Worm (Caenorhabditis elegans) whole organism, midembryonic: ENCODE data around the gene C06E4.1.
"Not testable (repeated sequence)": the region's sequence is repeated elsewhere in the genome, so short reads cannot be mapped to it uniquely, and the experiment has no call there.

ENCODE experiments used
- T22C8.4 ChIP-seq: fragments of 200-800 bp; sonication (Bioruptor generic); IDR thresholded peaks from 2 replicates; pipeline ENCODE4 v1.3.6; 2022; ENCODE audit warnings: missing genetic modification characterization, missing compliant biosample characterization
- cog-1 ChIP-seq: sonication (generic microtip); optimal IDR thresholded peaks from 2 replicates; lab custom pipeline; 2016; ENCODE audit warnings: missing genetic modification characterization, missing compliant biosample characterization
- flt-1 ChIP-seq: fragments of 200-800 bp; sonication (Bioruptor generic); IDR thresholded peaks from 2 replicates; pipeline ENCODE4 v1.3.6; 2022; ENCODE audit warnings: missing genetic modification characterization, missing compliant biosample characterization
- klf-2 ChIP-seq: fragments of 200-800 bp; sonication (Bioruptor generic); conservative IDR thresholded peaks from 2 replicates; pipeline ENCODE4 v1.3.6; 2022; ENCODE audit warnings: missing genetic modification reagents, missing genetic modification characterization, missing compliant biosample characterization
- med-1 ChIP-seq: sonication (generic microtip); optimal IDR thresholded peaks from 2 replicates; lab custom pipeline; 2017; ENCODE audit warnings: missing genetic modification characterization, mild to moderate bottlenecking, missing compliant biosample characterization, antibody characterized with exemption, missing genetic modification reagents; ENCODE audit not compliant: insufficient read depth
- ref-1 ChIP-seq: fragments of 200-800 bp; sonication (Bioruptor generic); conservative IDR thresholded peaks from 2 replicates; pipeline ENCODE4 v1.3.6; 2022; ENCODE audit warnings: missing genetic modification reagents, missing genetic modification characterization, missing compliant biosample characterization
- tab-1 ChIP-seq: fragments of 200-800 bp; sonication (Bioruptor generic); IDR thresholded peaks from 2 replicates; pipeline ENCODE4 v1.3.6; 2022; ENCODE audit warnings: missing genetic modification characterization, missing compliant biosample characterization
- ztf-23 ChIP-seq: fragments of 200-800 bp; sonication (Bioruptor generic); IDR thresholded peaks from 2 replicates; pipeline ENCODE4 v1.3.6; 2022; ENCODE audit warnings: missing genetic modification reagents, missing genetic modification characterization, missing compliant biosample characterization
- ztf-29 ChIP-seq: fragments of 200-800 bp; sonication (Bioruptor generic); IDR thresholded peaks from 2 replicates; pipeline ENCODE4 v1.3.6; 2022; ENCODE audit warnings: missing genetic modification reagents, missing genetic modification characterization, missing compliant biosample characterization

The C06E4.1 gene

ce11 chrIV:7245592-7245991 lies 37.5 kb upstream of the C06E4.1 start:
- TF ChIP-seq klf-2 (GFP tag; lab: Robert Waterston, UW) = no peak
- no peak for TF ChIP-seq ztf-29 (GFP tag; lab: Robert Waterston, UW)
- TF ChIP-seq med-1 = no peak
- TF ChIP-seq flt-1 (GFP tag; lab: Robert Waterston, UW) = no peak

- TF ChIP-seq tab-1 = no peak
- TF ChIP-seq ztf-29 (GFP tag; lab: Robert Waterston, UW) = no peak
- TF ChIP-seq med-1 = no peak
- no peak for TF ChIP-seq flt-1 (GFP tag; lab: Robert Waterston, UW)
- no peak for TF ChIP-seq cog-1
- TF ChIP-seq T22C8.4 = no peak
- no peak for TF ChIP-seq ref-1 (GFP tag; lab: Robert Waterston, UW)
- TF ChIP-seq klf-2 (GFP tag; lab: Robert Waterston, UW) = no peak
- no peak for TF ChIP-seq ztf-23 (GFP tag; lab: Robert Waterston, UW)
Measured at ce11 chrIV:7246553-7246952, 36.5 kb upstream of the C06E4.1 start, which contains the start of gene col-114. TSS of gene col-114 (minus strand) at chrIV:7246653.

- not testable (repeated sequence) for TF ChIP-seq klf-2 (GFP tag; lab: Robert Waterston, UW); ztf-29 (GFP tag; lab: Robert Waterston, UW); med-1
Measured at ce11 chrIV:7247243-7247642, 35.8 kb upstream of the C06E4.1 start, which contains the start of gene D2024.1. TSS of gene D2024.1 (plus strand) at chrIV:7247543.

- TF ChIP-seq cog-1 = no peak
- TF ChIP-seq ref-1 (GFP tag; lab: Robert Waterston, UW) = no peak
- no peak for TF ChIP-seq tab-1
- no peak for TF ChIP-seq T22C8.4
- TF ChIP-seq ztf-29 (GFP tag; lab: Robert Waterston, UW) = no peak
- no peak for TF ChIP-seq klf-2 (GFP tag; lab: Robert Waterston, UW)
- TF ChIP-seq ztf-23 (GFP tag; lab: Robert Waterston, UW) = no peak
- no peak for TF ChIP-seq flt-1 (GFP tag; lab: Robert Waterston, UW)
- TF ChIP-seq med-1 = no peak
Measured at ce11 chrIV:7250158-7250557, 32.9 kb upstream of the C06E4.1 start, which contains the start of gene D2024.18. TSS of gene D2024.18 (plus strand) at chrIV:7250458.

DNA sequence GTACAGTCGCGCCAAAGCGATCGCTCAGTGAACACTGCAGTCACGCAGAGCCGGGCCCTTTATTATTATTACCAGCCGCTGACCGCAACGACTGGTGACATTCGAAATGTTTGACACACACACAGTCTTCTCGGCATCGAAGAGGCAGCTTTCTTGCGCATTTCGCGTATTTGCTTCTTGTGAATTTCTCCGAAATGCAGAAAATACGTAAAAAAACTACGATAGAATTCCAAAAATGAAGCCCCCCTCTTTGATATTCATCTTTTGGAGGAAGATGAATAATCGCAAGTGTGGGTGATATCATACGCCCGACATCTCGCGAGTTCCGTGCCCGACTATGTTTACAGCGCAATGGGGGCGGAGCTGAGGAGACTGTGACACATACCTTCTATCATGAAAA lies 29.8 kb upstream of the C06E4.1 start:
- TF ChIP-seq ztf-23 (GFP tag; lab: Robert Waterston, UW) = no peak
- TF ChIP-seq T22C8.4 = no peak
- TF ChIP-seq med-1 = no peak
- no peak for TF ChIP-seq ref-1 (GFP tag; lab: Robert Waterston, UW)
- no peak for TF ChIP-seq tab-1
- TF ChIP-seq cog-1 = no peak

DNA sequence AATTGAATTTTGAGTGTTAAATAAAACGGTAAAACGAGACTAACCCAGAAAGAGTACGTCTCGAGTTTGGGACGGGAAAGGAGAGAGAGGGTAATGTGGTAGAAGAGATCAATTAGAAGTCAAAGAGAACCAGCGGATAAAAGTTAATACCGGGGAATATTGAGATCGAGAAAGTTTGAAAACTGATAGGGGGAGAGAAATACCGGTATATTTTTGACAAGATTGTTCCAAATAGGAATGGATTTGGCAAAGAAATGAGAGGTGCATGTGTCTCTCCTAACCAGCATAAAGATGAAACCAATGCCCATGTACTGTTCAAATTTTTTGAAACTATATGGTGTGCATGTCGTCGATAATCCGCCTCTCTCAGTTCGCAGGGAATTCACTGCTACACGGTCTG lies 28.4 kb upstream of the C06E4.1 start, which contains the start of gene C06E4.5:
Gene C06E4.5 (plus strand): TSS at position 301 of the 400 bp plus-strand sequence.
- TF ChIP-seq klf-2 (GFP tag; lab: Robert Waterston, UW); med-1; ztf-29 (GFP tag; lab: Robert Waterston, UW): not testable (repeated sequence)

ce11 chrIV:7258253-7258652 lies 24.8 kb upstream of the C06E4.1 start, which contains the start of gene C06E4.6:
TSS of gene C06E4.6 (minus strand) at chrIV:7258303.
- TF ChIP-seq cog-1 (no peak), med-1 (no peak), ztf-29 (GFP tag; lab: Robert Waterston, UW) (no peak), klf-2 (GFP tag; lab: Robert Waterston, UW) (no peak), flt-1 (GFP tag; lab: Robert Waterston, UW) (no peak), ztf-23 (GFP tag; lab: Robert Waterston, UW) (no peak), T22C8.4 (no peak), tab-1 (no peak), ref-1 (GFP tag; lab: Robert Waterston, UW) (no peak)

DNA sequence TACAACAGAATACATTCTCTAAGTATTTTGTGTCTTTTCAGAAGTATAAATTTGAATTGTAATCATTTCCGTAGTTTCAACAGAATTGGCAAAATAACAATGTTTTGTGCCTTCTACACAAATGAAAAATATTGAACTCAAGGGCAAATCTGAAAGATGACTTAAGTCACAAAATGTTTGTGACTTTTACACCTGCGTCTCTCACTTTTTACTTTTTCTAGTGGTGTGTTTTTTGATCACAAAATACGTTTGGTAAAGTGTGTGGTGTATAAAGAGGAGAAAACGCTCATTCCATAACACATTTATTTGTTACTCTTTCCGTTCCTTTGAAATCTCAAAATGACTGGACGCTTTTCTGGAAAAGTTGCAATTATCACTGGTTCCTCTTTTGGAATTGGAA lies 22.5 kb upstream of the C06E4.1 start, which contains the start of gene C06E4.3:
Gene C06E4.3 (plus strand): TSS at position 289 of the 400 bp plus-strand sequence.
- TF ChIP-seq T22C8.4 = no peak
- TF ChIP-seq cog-1 = no peak

DNA sequence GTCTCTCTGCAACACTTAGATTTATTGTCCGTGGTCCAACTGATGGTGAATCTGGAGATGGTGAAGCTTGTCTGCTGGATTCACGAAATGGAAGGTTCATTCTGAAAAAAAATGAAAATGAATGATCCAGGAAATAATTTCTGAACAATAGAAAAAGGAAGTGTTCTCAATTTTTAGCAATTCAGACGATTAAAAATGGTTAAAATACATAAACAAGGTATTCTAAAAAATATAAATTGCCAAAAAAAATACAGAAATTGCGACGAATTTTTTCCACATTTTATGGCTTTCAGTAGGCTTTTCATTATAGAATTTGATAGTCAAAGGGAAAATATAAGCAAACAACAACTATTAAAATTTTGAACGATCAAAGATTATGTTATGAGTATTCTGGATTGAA lies 19.9 kb upstream of the C06E4.1 start, which contains the start of gene glb-2:
Gene glb-2 (minus strand): TSS at position 101 of the 400 bp plus-strand sequence.
- no peak for TF ChIP-seq ztf-23 (GFP tag; lab: Robert Waterston, UW)
- TF ChIP-seq klf-2 (GFP tag; lab: Robert Waterston, UW) = no peak
- no peak for TF ChIP-seq tab-1
- no peak for TF ChIP-seq ztf-29 (GFP tag; lab: Robert Waterston, UW)
- TF ChIP-seq med-1 = no peak
- no peak for TF ChIP-seq T22C8.4
- TF ChIP-seq flt-1 (GFP tag; lab: Robert Waterston, UW) = no peak
- no peak for TF ChIP-seq cog-1
- TF ChIP-seq ref-1 (GFP tag; lab: Robert Waterston, UW) = no peak

DNA sequence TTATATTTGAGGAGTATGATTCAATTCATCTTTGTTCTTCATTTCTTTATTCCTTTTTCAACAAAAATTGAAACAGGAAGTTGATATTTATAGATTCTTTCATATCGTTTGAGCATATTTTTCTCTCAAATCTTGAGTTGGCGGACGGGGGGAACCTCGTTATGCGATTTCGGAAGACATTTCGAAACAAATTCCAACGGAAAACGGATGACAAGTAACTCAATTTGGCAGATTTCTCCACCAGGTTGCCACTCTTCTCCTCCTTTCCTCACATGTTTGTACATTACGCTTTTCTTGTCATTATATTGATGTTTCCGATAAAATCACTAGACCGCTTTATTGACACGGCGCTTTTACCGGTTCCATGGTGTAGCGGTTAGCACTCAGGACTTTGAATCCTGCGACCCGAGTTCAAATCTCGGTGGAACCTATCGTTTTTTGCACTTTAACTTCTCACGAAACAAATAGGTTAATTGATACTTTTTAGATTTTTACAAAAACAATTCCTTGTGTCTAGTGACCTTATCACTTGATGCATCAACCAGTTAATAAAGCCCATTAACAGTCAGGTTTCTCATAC lies 8.0 kb upstream of the C06E4.1 start:
- TF ChIP-seq ztf-23 (GFP tag; lab: Robert Waterston, UW) (no peak), ztf-29 (GFP tag; lab: Robert Waterston, UW) (no peak), cog-1 (no peak)

- TF ChIP-seq flt-1 (GFP tag; lab: Robert Waterston, UW) (no peak), ztf-29 (GFP tag; lab: Robert Waterston, UW) (no peak), ztf-23 (GFP tag; lab: Robert Waterston, UW) (no peak), klf-2 (GFP tag; lab: Robert Waterston, UW) (no peak), T22C8.4 (no peak), cog-1 (no peak), ref-1 (GFP tag; lab: Robert Waterston, UW) (no peak), med-1 (no peak), tab-1 (no peak)
Measured at ce11 chrIV:7276661-7277060, 6.4 kb upstream of the C06E4.1 start, which contains the start of gene C06E4.2. TSS of gene C06E4.2 (plus strand) at chrIV:7276961.
